Fruit fly (Drosophila melanogaster) whole organism, embryonic: Measurements from ENCODE around the gene GstT4.

Source experiments
- Aef1 ChIP-seq: fragments of 200-800 bp; sonication (Bioruptor generic); IDR thresholded peaks from 3 replicates; pipeline ENCODE4 v1.3.6; 2022; ENCODE audit warnings: missing biosample characterization, missing genetic modification characterization
- Antp ChIP-seq: fragments of 200-800 bp; sonication (Bioruptor generic); optimal IDR thresholded peaks from 3 replicates; lab custom pipeline; 2016; ENCODE audit warnings: missing biosample characterization, missing genetic modification characterization
- BEAF-32 ChIP-seq: fragments of 200-800 bp; sonication (Bioruptor generic); optimal IDR thresholded peaks from 3 replicates; lab custom pipeline; 2017; ENCODE audit warnings: missing biosample characterization, missing genetic modification characterization, mild to moderate bottlenecking, moderate library complexity, missing genetic modification reagents
- CG11398 ChIP-seq: fragments of 200-800 bp; sonication (Bioruptor generic); optimal IDR thresholded peaks from 2 replicates; lab custom pipeline; 2016; ENCODE audit warnings: missing biosample characterization, missing genetic modification characterization
- CG12104 ChIP-seq: fragments of 200-800 bp; sonication (Bioruptor generic); optimal IDR thresholded peaks from 3 replicates; lab custom pipeline; 2016; ENCODE audit warnings: missing biosample characterization, missing genetic modification characterization
- CG13894 ChIP-seq: fragments of 200-800 bp; sonication (Bioruptor generic); optimal IDR thresholded peaks from 3 replicates; lab custom pipeline; 2018; ENCODE audit warnings: missing biosample characterization, mild to moderate bottlenecking, missing genetic modification characterization, moderate library complexity
- CG15073 ChIP-seq: fragments of 200-800 bp; sonication (Bioruptor generic); optimal IDR thresholded peaks from 2 replicates; lab custom pipeline; 2016; ENCODE audit warnings: missing biosample characterization, missing genetic modification characterization
- CG15514 ChIP-seq: fragments of 200-800 bp; sonication (Bioruptor generic); optimal IDR thresholded peaks from 3 replicates; lab custom pipeline; 2017; ENCODE audit warnings: missing biosample characterization, missing genetic modification characterization, mild to moderate bottlenecking, moderate library complexity, missing genetic modification reagents
- CG16863 ChIP-seq: fragments of 200-800 bp; sonication (Bioruptor generic); optimal IDR thresholded peaks from 3 replicates; lab custom pipeline; 2016; ENCODE audit warnings: missing biosample characterization, missing genetic modification characterization
- CG18476 ChIP-seq: fragments of 200-800 bp; sonication (Bioruptor generic); optimal IDR thresholded peaks from 2 replicates; lab custom pipeline; 2016; ENCODE audit warnings: missing biosample characterization, mild to moderate bottlenecking, missing genetic modification characterization
- CG2129 ChIP-seq: fragments of 200-800 bp; sonication (Bioruptor generic); IDR thresholded peaks from 2 replicates; pipeline ENCODE4 v1.3.6; 2022; ENCODE audit warnings: missing biosample characterization, missing genetic modification characterization; ENCODE audit not compliant: partially characterized antibody
- CG2875 ChIP-seq: fragments of 200-800 bp; sonication (Bioruptor generic); optimal IDR thresholded peaks from 2 replicates; lab custom pipeline; 2017; ENCODE audit warnings: missing biosample characterization, mild to moderate bottlenecking, missing genetic modification characterization, missing genetic modification reagents
- CG30020 ChIP-seq: fragments of 200-800 bp; optimal IDR thresholded peaks from 2 replicates; lab custom pipeline; 2019; ENCODE audit warnings: missing biosample characterization, mild to moderate bottlenecking, missing genetic modification characterization, moderate library complexity
- CG30403 ChIP-seq: fragments of 200-800 bp; sonication (Bioruptor generic); optimal IDR thresholded peaks from 3 replicates; lab custom pipeline; 2016; ENCODE audit warnings: missing biosample characterization, missing genetic modification characterization
- CG7745 ChIP-seq: fragments of 200-800 bp; sonication (Bioruptor generic); optimal IDR thresholded peaks from 2 replicates; lab custom pipeline; 2018; ENCODE audit warnings: missing biosample characterization, mild to moderate bottlenecking, missing genetic modification characterization, moderate library complexity
- CG7928 ChIP-seq: fragments of 200-800 bp; sonication (Bioruptor generic); optimal IDR thresholded peaks from 2 replicates; lab custom pipeline; 2017; ENCODE audit warnings: missing biosample characterization, mild to moderate bottlenecking, missing genetic modification characterization
- CG7987 ChIP-seq: fragments of 200-800 bp; sonication (Bioruptor generic); optimal IDR thresholded peaks from 2 replicates; lab custom pipeline; 2018; ENCODE audit warnings: missing biosample characterization, mild to moderate bottlenecking, missing genetic modification characterization, moderate library complexity
- CG8089 ChIP-seq: fragments of 200-800 bp; sonication (Bioruptor generic); optimal IDR thresholded peaks from 3 replicates; lab custom pipeline; 2016; ENCODE audit warnings: missing biosample characterization, missing genetic modification characterization
- Camta ChIP-seq: fragments of 200-800 bp; sonication (Bioruptor generic); optimal IDR thresholded peaks from 2 replicates; lab custom pipeline; 2016; ENCODE audit warnings: missing biosample characterization, missing genetic modification characterization
- Ets65A ChIP-seq: fragments of 200-800 bp; sonication (Bioruptor generic); peaks from one replicate; lab custom pipeline; 2016; ENCODE audit warnings: missing biosample characterization, missing genetic modification characterization
- Kr ChIP-seq: fragments of 200-800 bp; sonication (Bioruptor generic); optimal IDR thresholded peaks from 2 replicates; lab custom pipeline; 2017; ENCODE audit warnings: missing biosample characterization, mild to moderate bottlenecking, missing genetic modification characterization
- Mad ChIP-seq: fragments of 200-800 bp; sonication (Bioruptor generic); optimal IDR thresholded peaks from 2 replicates; lab custom pipeline; 2016; ENCODE audit warnings: missing biosample characterization, missing genetic modification characterization
- NC2β ChIP-seq: fragments of 200-800 bp; sonication (Bioruptor generic); optimal IDR thresholded peaks from 2 replicates; lab custom pipeline; 2016; ENCODE audit warnings: missing biosample characterization, missing genetic modification characterization
- Opbp ChIP-seq: fragments of 200-800 bp; sonication (Bioruptor generic); IDR thresholded peaks from 3 replicates; pipeline ENCODE4 v1.3.6; 2022; ENCODE audit warnings: missing biosample characterization, missing genetic modification characterization; ENCODE audit not compliant: partially characterized antibody
- Pdp1 ChIP-seq, 2 experiments: fragments of 200-800 bp; sonication (Bioruptor generic); optimal IDR thresholded peaks; 3 replicates each; lab custom pipeline; 2016; ENCODE audit warnings: missing biosample characterization in 2 of 2, missing genetic modification characterization in 2 of 2, mild to moderate bottlenecking in 1 of 2, moderate library complexity in 1 of 2
- Spps ChIP-seq: fragments of 200-800 bp; sonication (Bioruptor generic); optimal IDR thresholded peaks from 2 replicates; lab custom pipeline; 2018; ENCODE audit warnings: missing biosample characterization, mild to moderate bottlenecking, missing genetic modification characterization
- Xrp1 ChIP-seq: fragments of 200-800 bp; sonication (Bioruptor generic); IDR thresholded peaks from 2 replicates; pipeline ENCODE4 v1.3.6; 2022; ENCODE audit warnings: missing biosample characterization, missing genetic modification characterization
- ac ChIP-seq: fragments of 200-800 bp; sonication (Bioruptor generic); optimal IDR thresholded peaks from 3 replicates; lab custom pipeline; 2017; ENCODE audit warnings: missing biosample characterization, mild to moderate bottlenecking, missing genetic modification characterization
- ase ChIP-seq: fragments of 200-800 bp; sonication (Bioruptor generic); IDR thresholded peaks from 3 replicates; pipeline ENCODE4 v1.3.6; 2022; ENCODE audit warnings: missing biosample characterization, missing genetic modification characterization
- ato ChIP-seq: fragments of 200-800 bp; sonication (Bioruptor generic); IDR thresholded peaks from 2 replicates; pipeline ENCODE4 v1.3.6; 2022; ENCODE audit warnings: missing biosample characterization, missing genetic modification characterization; ENCODE audit not compliant: partially characterized antibody
- az2 ChIP-seq: fragments of 200-800 bp; sonication (Bioruptor generic); optimal IDR thresholded peaks from 3 replicates; lab custom pipeline; 2016; ENCODE audit warnings: missing biosample characterization, missing genetic modification characterization
- cg ChIP-seq: fragments of 200-800 bp; sonication (Bioruptor generic); optimal IDR thresholded peaks from 3 replicates; lab custom pipeline; 2019; ENCODE audit warnings: missing biosample characterization, mild to moderate bottlenecking, missing genetic modification characterization, moderate library complexity
- crol ChIP-seq: fragments of 200-800 bp; sonication (Bioruptor generic); IDR thresholded peaks from 2 replicates; pipeline ENCODE4 v1.3.6; 2022; ENCODE audit warnings: missing biosample characterization, missing genetic modification characterization
- eve ChIP-seq, 2 experiments: fragments of >200 bp; optimal IDR thresholded peaks; 2 replicates each; lab custom pipeline; 2017; ENCODE audit warnings: missing biosample characterization in 2 of 2, missing genetic modification characterization in 2 of 2
- gce ChIP-seq: fragments of 200-800 bp; sonication (Bioruptor generic); IDR thresholded peaks from 3 replicates; pipeline ENCODE4 v1.3.6; 2022; ENCODE audit warnings: missing biosample characterization, missing genetic modification characterization
- gem ChIP-seq: fragments of 200-800 bp; sonication (Bioruptor generic); optimal IDR thresholded peaks from 2 replicates; lab custom pipeline; 2019; ENCODE audit warnings: missing biosample characterization, mild to moderate bottlenecking, missing genetic modification characterization, moderate library complexity
- grn ChIP-seq: fragments of 200-800 bp; sonication (Bioruptor generic); optimal IDR thresholded peaks from 3 replicates; lab custom pipeline; 2017; ENCODE audit warnings: missing biosample characterization, missing genetic modification characterization
- inv ChIP-seq: fragments of 200-800 bp; sonication (Bioruptor generic); IDR thresholded peaks from 2 replicates; pipeline ENCODE4 v1.3.6; 2022; ENCODE audit warnings: missing biosample characterization, missing genetic modification characterization; ENCODE audit not compliant: partially characterized antibody
- ken ChIP-seq: fragments of 200-800 bp; sonication (Bioruptor generic); IDR thresholded peaks from 3 replicates; pipeline ENCODE4 v1.3.6; 2022; ENCODE audit warnings: missing biosample characterization, missing genetic modification characterization
- lilli ChIP-seq: fragments of 200-800 bp; sonication (Bioruptor generic); optimal IDR thresholded peaks from 3 replicates; lab custom pipeline; 2016; ENCODE audit warnings: missing biosample characterization, missing genetic modification characterization
- lola ChIP-seq, 3 experiments: fragments of >200 bp in 2 of 3; fragments of 200-800 bp in 1 of 3; sonication (Bioruptor generic) in 1 of 3; optimal IDR thresholded peaks; 2 replicates each; lab custom pipeline; 2017 to 2019; ENCODE audit warnings: missing biosample characterization in 3 of 3, missing genetic modification characterization in 3 of 3, mild to moderate bottlenecking in 1 of 3, moderate library complexity in 1 of 3
- pnt ChIP-seq: fragments of 200-800 bp; sonication (Bioruptor generic); optimal IDR thresholded peaks from 3 replicates; lab custom pipeline; 2016; ENCODE audit warnings: missing biosample characterization, missing genetic modification characterization
- prd ChIP-seq, 3 experiments: fragments of >200 bp in 2 of 3; fragments of 200-800 bp in 1 of 3; sonication (Bioruptor generic) in 1 of 3; optimal IDR thresholded peaks in 2 of 3; IDR thresholded peaks in 1 of 3; 2 replicates in 2 of 3; 3 replicates in 1 of 3; pipeline versions ENCODE4 v1.3.6 to Lab custom; 2017 to 2022; ENCODE audit warnings: missing biosample characterization in 1 of 3, missing genetic modification characterization in 1 of 3
- ranshi ChIP-seq: fragments of 200-800 bp; sonication (Bioruptor generic); IDR thresholded peaks from 2 replicates; pipeline ENCODE4 v1.3.6; 2022; ENCODE audit warnings: missing biosample characterization, missing genetic modification characterization
- ro ChIP-seq: fragments of 200-800 bp; sonication (Bioruptor generic); IDR thresholded peaks from 2 replicates; pipeline ENCODE4 v1.3.6; 2022; ENCODE audit warnings: missing biosample characterization, missing genetic modification characterization
- schlank ChIP-seq: fragments of 200-800 bp; sonication (Bioruptor generic); optimal IDR thresholded peaks from 2 replicates; lab custom pipeline; 2018; ENCODE audit warnings: missing biosample characterization, mild to moderate bottlenecking, missing genetic modification characterization
- tgo ChIP-seq: fragments of 200-800 bp; sonication (Bioruptor generic); IDR thresholded peaks from 3 replicates; pipeline ENCODE4 v1.3.6; 2022; ENCODE audit warnings: missing biosample characterization, missing genetic modification characterization
- unc-4 ChIP-seq: fragments of 200-800 bp; sonication (Bioruptor generic); IDR thresholded peaks from 2 replicates; pipeline ENCODE4 v1.3.6; 2022; ENCODE audit warnings: missing biosample characterization, missing genetic modification characterization; ENCODE audit not compliant: partially characterized antibody
- vvl ChIP-seq: fragments of 200-800 bp; sonication (Bioruptor generic); IDR thresholded peaks from 2 replicates; pipeline ENCODE4 v1.3.6; 2022; ENCODE audit warnings: missing biosample characterization, missing genetic modification characterization
- wor ChIP-seq: fragments of 200-800 bp; sonication (Bioruptor generic); IDR thresholded peaks from 2 replicates; pipeline ENCODE4 v1.3.6; 2022; ENCODE audit warnings: missing biosample characterization, missing genetic modification characterization

GstT4 gene

dm6 chrX:13383770-13384169 is 20.8 kb upstream of the GstT4 start (continued):
- TF ChIP-seq CG8089 (peak; percentile 12), CG7928 (GFP tag; lab: Kevin White, UChicago) (peak; percentile 8), NC2β (peak; percentile 30), az2 (GFP tag; lab: Kevin White, UChicago) (peak; percentile 56), CG15073 (GFP tag; lab: Kevin White, UChicago) (peak; percentile 100), gem (tag; lab: Kevin White, UChicago) (peak; percentile 47), BEAF-32 (GFP tag; lab: Kevin White, UChicago) (no peak), Spps (tag; lab: Kevin White, UChicago) (no peak), CG7745 (tag; lab: Kevin White, UChicago) (no peak), pnt (peak; percentile 37), CG13894 (tag; lab: Kevin White, UChicago) (peak; percentile 48), Ets65A (peak; percentile 91), ranshi (GFP tag; lab: Robert Waterston, UW) (0 out of 2 replicates have a peak, but pooled peaks have one; percentile 29), lilli (GFP tag; lab: Kevin White, UChicago) (peak; percentile 78), ac (GFP tag; lab: Kevin White, UChicago) (no peak), ro (no peak), CG18476 (GFP tag; lab: Kevin White, UChicago) (no peak), Camta (GFP tag; lab: Kevin White, UChicago) (peak; percentile 36), CG11398 (peak; percentile 17), wor (GFP tag; lab: Robert Waterston, UW) (no peak), CG2129 (GFP tag; lab: Robert Waterston, UW) (no peak), Kr (GFP tag; lab: Kevin White, UChicago) (no peak), crol (GFP tag; lab: Robert Waterston, UW) (no peak), Xrp1 (GFP tag; lab: Robert Waterston, UW) (peak; percentile 34), CG7987 (GFP tag; lab: Kevin White, UChicago) (peak; percentile 63), CG15514 (GFP tag; lab: Kevin White, UChicago) (peak; percentile 22), cg (GFP tag; lab: Kevin White, UChicago) (peak; percentile 83), ase (peak; percentile 30; the same call in 1 of the 3 replicates), eve (GFP tag; optimal IDR thresholded peaks at IDR 0.05; lab: Kevin White, UChicago) (peak in 1 of 2 experiments; percentile 82), Opbp (peak; percentile 56; the same call in 1 of the 3 replicates), inv (GFP tag; lab: Robert Waterston, UW) (no peak), CG30020 (tag; lab: Kevin White, UChicago) (no peak), Aef1 (GFP tag; lab: Robert Waterston, UW) (peak; percentile 42; the same call in 2 of the 3 replicates), lola (GFP tag; optimal IDR thresholded peaks at IDR 0.05; lab: Kevin White, UChicago) (no peak), gce (GFP tag; lab: Robert Waterston, UW) (peak; percentile 22; the same call in 1 of the 3 replicates), Antp (GFP tag; lab: Kevin White, UChicago) (peak; percentile 72), ken (GFP tag; lab: Robert Waterston, UW) (peak; percentile 62; the same call in 2 of the 3 replicates), tgo (GFP tag; lab: Robert Waterston, UW) (no peak), CG12104 (GFP tag; lab: Kevin White, UChicago) (no peak), ato (GFP tag; lab: Robert Waterston, UW) (no peak), vvl (peak; percentile 61), CG2875 (no peak), CG30403 (GFP tag; lab: Kevin White, UChicago) (peak; percentile 55), unc-4 (no peak), grn (GFP tag; lab: Kevin White, UChicago) (no peak), prd (optimal IDR thresholded peaks at IDR 0.05; lab: Kevin White, UChicago) (no peak), prd (GFP tag; IDR thresholded peaks at IDR 0.05; lab: Robert Waterston, UW) (peak; percentile 65), CG16863 (GFP tag; lab: Kevin White, UChicago) (peak; percentile 21), schlank (tag; lab: Kevin White, UChicago) (peak; percentile 45), Pdp1 (GFP tag; optimal IDR thresholded peaks at IDR 0.05; lab: Kevin White, UChicago) (peak; percentile 57 to 70), Mad (GFP tag; lab: Kevin White, UChicago) (no peak)
